Worm (Caenorhabditis elegans) whole organism, young adult: ENCODE results near the gene his-59.
"Not testable (repeated sequence)": the region's sequence is repeated elsewhere in the genome, so short reads cannot be mapped to it uniquely, and the experiment has no call there.

Source experiments
- B0336.3 ChIP-seq: fragments of 200-800 bp; sonication (Bioruptor generic); IDR thresholded peaks from 2 replicates; pipeline ENCODE4 v1.3.6; 2022; ENCODE audit warnings: missing genetic modification characterization, missing compliant biosample characterization
- F49E8.2 ChIP-seq: sonication (generic microtip); optimal IDR thresholded peaks from 3 replicates; lab custom pipeline; 2017; ENCODE audit warnings: missing genetic modification characterization, mild to moderate bottlenecking, missing compliant biosample characterization, antibody characterized with exemption, moderate library complexity; ENCODE audit not compliant: insufficient read depth
- F52B5.7 ChIP-seq: sonication (generic microtip); optimal IDR thresholded peaks from 2 replicates; lab custom pipeline; 2016; ENCODE audit warnings: mild to moderate bottlenecking, missing genetic modification characterization, missing compliant biosample characterization
- F57C9.4 ChIP-seq: sonication (generic microtip); optimal IDR thresholded peaks from 2 replicates; lab custom pipeline; 2017; ENCODE audit warnings: mild to moderate bottlenecking, missing genetic modification characterization, missing compliant biosample characterization
- Y53G8AR.9 ChIP-seq: fragments of 200-800 bp; sonication (Bioruptor generic); conservative IDR thresholded peaks from 2 replicates; pipeline ENCODE4 v1.3.6; 2022; ENCODE audit warnings: missing genetic modification reagents, missing genetic modification characterization, missing compliant biosample characterization
- Y56A3A.18 ChIP-seq: fragments of 200-800 bp; sonication (Bioruptor generic); IDR thresholded peaks from 2 replicates; pipeline ENCODE4 v1.3.6; 2022; ENCODE audit warnings: missing genetic modification reagents, missing genetic modification characterization, missing compliant biosample characterization
- Y79H2A.3 ChIP-seq: fragments of 200-800 bp; sonication (Bioruptor generic); conservative IDR thresholded peaks from 2 replicates; pipeline ENCODE4 v1.3.6; 2022; ENCODE audit warnings: missing genetic modification reagents, missing genetic modification characterization, missing compliant biosample characterization
- Y95B8A.8 ChIP-seq: fragments of 200-800 bp; sonication (Bioruptor generic); IDR thresholded peaks from 2 replicates; pipeline ENCODE4 v1.3.6; 2022; ENCODE audit warnings: missing genetic modification reagents, missing genetic modification characterization, missing compliant biosample characterization
- ama-1 ChIP-seq, 3 experiments: fragments of 150-350 bp in 1 of 3; sonication (generic microtip) in 2 of 3; optimal IDR thresholded peaks; 2 replicates each; lab custom pipeline; 2014 to 2018; ENCODE audit warnings: missing biosample characterization in 2 of 3, missing genetic modification characterization in 2 of 3, missing genetic modification reagents in 2 of 3
- bed-1 ChIP-seq: fragments of 200-800 bp; sonication (Bioruptor generic); IDR thresholded peaks from 2 replicates; pipeline ENCODE4 v1.3.6; 2022; ENCODE audit warnings: missing genetic modification reagents, missing genetic modification characterization, missing compliant biosample characterization
- cebp-1 ChIP-seq, 2 experiments: fragments of 200-800 bp in 1 of 2; sonication (Bioruptor generic) in 1 of 2; sonication (generic microtip) in 1 of 2; IDR thresholded peaks in 1 of 2; optimal IDR thresholded peaks in 1 of 2; 2 replicates each; pipeline versions ENCODE4 v1.3.6 to Lab custom; 2017 to 2022; ENCODE audit warnings: missing compliant biosample characterization in 2 of 2, missing genetic modification characterization in 2 of 2, mild to moderate bottlenecking in 1 of 2, missing genetic modification reagents in 1 of 2, moderate library complexity in 1 of 2
- ceh-100 ChIP-seq: fragments of 200-800 bp; sonication (Bioruptor generic); IDR thresholded peaks from 2 replicates; pipeline ENCODE4 v1.3.6; 2022; ENCODE audit warnings: missing genetic modification reagents, missing genetic modification characterization, missing compliant biosample characterization
- ceh-40 ChIP-seq: fragments of 200-800 bp; sonication (Bioruptor generic); IDR thresholded peaks from 2 replicates; pipeline ENCODE4 v1.3.6; 2022; ENCODE audit warnings: missing genetic modification characterization, missing compliant biosample characterization
- die-1 ChIP-seq: sonication (generic microtip); optimal IDR thresholded peaks from 2 replicates; lab custom pipeline; 2016; ENCODE audit warnings: missing genotype, mild to moderate bottlenecking, missing genetic modification characterization, missing compliant biosample characterization
- egl-44 ChIP-seq: fragments of 200-800 bp; sonication (Bioruptor generic); IDR thresholded peaks from 2 replicates; pipeline ENCODE4 v1.3.6; 2022; ENCODE audit warnings: missing genetic modification reagents, missing genetic modification characterization, missing compliant biosample characterization
- egrh-3 ChIP-seq: fragments of 200-800 bp; sonication (Bioruptor generic); IDR thresholded peaks from 2 replicates; pipeline ENCODE4 v1.3.6; 2022; ENCODE audit warnings: missing genetic modification reagents, missing genetic modification characterization, missing compliant biosample characterization
- ekl-4 ChIP-seq: fragments of 200-800 bp; sonication (Bioruptor generic); IDR thresholded peaks from 2 replicates; pipeline ENCODE4 v1.3.6; 2022; ENCODE audit warnings: missing genetic modification reagents, missing genetic modification characterization, missing compliant biosample characterization
- ets-4 ChIP-seq: fragments of 200-800 bp; sonication (Bioruptor generic); optimal IDR thresholded peaks from 2 replicates; lab custom pipeline; 2018; ENCODE audit warnings: mild to moderate bottlenecking, missing genetic modification characterization, missing compliant biosample characterization
- hlh-26 ChIP-seq: fragments of 200-800 bp; sonication (Bioruptor generic); conservative IDR thresholded peaks from 2 replicates; pipeline ENCODE4 v1.3.6; 2022; ENCODE audit warnings: missing genetic modification reagents, missing genetic modification characterization, missing compliant biosample characterization
- hmg-1.2 ChIP-seq: fragments of 200-800 bp; sonication (Bioruptor generic); IDR thresholded peaks from 2 replicates; pipeline ENCODE4 v1.3.6; 2022; ENCODE audit warnings: missing genetic modification reagents, missing genetic modification characterization, missing compliant biosample characterization
- hrde-1 ChIP-seq: sonication (generic microtip); optimal IDR thresholded peaks from 2 replicates; lab custom pipeline; 2016; ENCODE audit warnings: missing genetic modification characterization, mild to moderate bottlenecking, missing compliant biosample characterization, moderate library complexity, missing genotype, missing genetic modification reagents, borderline replicate concordance
- let-526 ChIP-seq: fragments of 200-800 bp; sonication (Bioruptor generic); IDR thresholded peaks from 2 replicates; pipeline ENCODE4 v1.3.6; 2022; ENCODE audit warnings: missing genetic modification reagents, missing genetic modification characterization, missing compliant biosample characterization
- let-607 ChIP-seq, 2 experiments: fragments of 200-800 bp in 1 of 2; sonication (Bioruptor generic) in 1 of 2; sonication (generic microtip) in 1 of 2; optimal IDR thresholded peaks; 2 replicates each; lab custom pipeline; 2016 to 2018; ENCODE audit warnings: mild to moderate bottlenecking in 2 of 2, missing compliant biosample characterization in 2 of 2, missing genetic modification characterization in 2 of 2, moderate library complexity in 2 of 2, missing genotype in 1 of 2
- lin-26 ChIP-seq: fragments of 200-800 bp; sonication (Bioruptor generic); IDR thresholded peaks from 2 replicates; pipeline ENCODE4 v1.3.6; 2022; ENCODE audit warnings: missing genetic modification reagents, missing genetic modification characterization, missing compliant biosample characterization
- lin-54 ChIP-seq: fragments of 200-800 bp; sonication (Bioruptor generic); optimal IDR thresholded peaks from 2 replicates; lab custom pipeline; 2018; ENCODE audit warnings: mild to moderate bottlenecking, missing genetic modification characterization, missing compliant biosample characterization
- lsl-1 ChIP-seq: fragments of 200-800 bp; sonication (Bioruptor generic); optimal IDR thresholded peaks from 2 replicates; lab custom pipeline; 2018; ENCODE audit warnings: mild to moderate bottlenecking, missing genetic modification characterization, moderate library complexity, missing compliant biosample characterization
- madf-10 ChIP-seq: sonication (generic microtip); optimal IDR thresholded peaks from 2 replicates; lab custom pipeline; 2016; ENCODE audit warnings: mild to moderate bottlenecking, missing genetic modification characterization, missing compliant biosample characterization
- pbrm-1 ChIP-seq: fragments of 200-800 bp; sonication (Bioruptor generic); IDR thresholded peaks from 2 replicates; pipeline ENCODE4 v1.3.6; 2022; ENCODE audit warnings: missing genetic modification reagents, missing genetic modification characterization, missing compliant biosample characterization
- rcor-1 ChIP-seq: fragments of 200-800 bp; sonication (Bioruptor generic); IDR thresholded peaks from 2 replicates; pipeline ENCODE4 v1.3.6; 2022; ENCODE audit warnings: missing genetic modification reagents, missing genetic modification characterization, missing compliant biosample characterization
- rec-8 ChIP-seq, 2 experiments: sonication (generic microtip); optimal IDR thresholded peaks; 2 replicates each; lab custom pipeline; 2016; ENCODE audit warnings: mild to moderate bottlenecking in 2 of 2, missing genetic modification characterization in 2 of 2, missing genetic modification reagents in 2 of 2, missing genotype in 2 of 2, missing biosample characterization in 1 of 2, missing compliant biosample characterization in 1 of 2, moderate library complexity in 1 of 2
- sea-2 ChIP-seq: fragments of 200-800 bp; sonication (Bioruptor generic); IDR thresholded peaks from 2 replicates; pipeline ENCODE4 v1.3.6; 2022; ENCODE audit warnings: missing genetic modification characterization, missing compliant biosample characterization
- snpc-1.1 ChIP-seq: sonication (generic microtip); optimal IDR thresholded peaks from 2 replicates; lab custom pipeline; 2017; ENCODE audit warnings: missing genetic modification characterization, mild to moderate bottlenecking, missing compliant biosample characterization, antibody characterized with exemption, moderate library complexity, missing genotype, missing genetic modification reagents; ENCODE audit not compliant: insufficient read depth
- snpc-1.3 ChIP-seq: sonication (generic microtip); optimal IDR thresholded peaks from 2 replicates; lab custom pipeline; 2017; ENCODE audit warnings: missing genetic modification characterization, mild to moderate bottlenecking, missing compliant biosample characterization, antibody characterized with exemption, moderate library complexity, missing genotype, missing genetic modification reagents; ENCODE audit not compliant: insufficient read depth
- snpc-3.4 ChIP-seq: sonication (generic microtip); optimal IDR thresholded peaks from 2 replicates; lab custom pipeline; 2017; ENCODE audit warnings: missing genetic modification characterization, mild to moderate bottlenecking, missing compliant biosample characterization, antibody characterized with exemption, moderate library complexity, missing genotype, missing genetic modification reagents
- snpc-4 ChIP-seq, 5 experiments: fragments of 150-350 bp in 1 of 5; sonication (generic microtip) in 4 of 5; optimal IDR thresholded peaks; 2 replicates each; lab custom pipeline; 2014 to 2018; ENCODE audit warnings: missing genetic modification characterization in 5 of 5, missing biosample characterization in 3 of 5, antibody characterized with exemption in 2 of 5, mild to moderate bottlenecking in 2 of 5, missing compliant biosample characterization in 2 of 5, missing genotype in 2 of 5, moderate library complexity in 2 of 5, missing genetic modification reagents in 1 of 5
- tbp1 ChIP-seq: fragments of 200-800 bp; sonication (Bioruptor generic); optimal IDR thresholded peaks from 2 replicates; lab custom pipeline; 2018; ENCODE audit warnings: mild to moderate bottlenecking, missing genetic modification characterization, missing compliant biosample characterization
- unc-130 ChIP-seq: sonication (generic microtip); optimal IDR thresholded peaks from 2 replicates; lab custom pipeline; 2016; ENCODE audit warnings: missing genetic modification reagents, missing genetic modification characterization, missing compliant biosample characterization
- ztf-3 ChIP-seq: fragments of 200-800 bp; sonication (Bioruptor generic); optimal IDR thresholded peaks from 2 replicates; lab custom pipeline; 2018; ENCODE audit warnings: mild to moderate bottlenecking, missing genetic modification characterization, missing compliant biosample characterization

his-59 gene

DNA sequence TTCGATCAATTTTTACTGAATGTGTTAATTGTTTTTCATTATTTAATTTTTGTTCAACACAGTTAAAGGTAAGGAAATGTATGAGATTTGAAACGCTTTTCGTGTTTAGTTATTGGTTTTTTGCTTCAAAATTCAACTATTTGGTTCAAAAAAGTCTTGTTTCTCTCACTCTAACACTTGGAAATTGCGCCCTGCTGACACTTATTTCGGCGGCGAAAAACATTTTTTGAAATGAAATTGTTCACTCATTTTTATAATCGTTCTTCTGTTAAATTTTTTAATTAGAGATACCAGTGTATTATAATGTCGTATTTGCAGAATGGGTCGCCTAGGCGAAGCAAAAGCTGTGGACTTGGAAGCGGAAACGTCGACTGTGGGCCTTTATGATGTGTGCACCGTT lies 9.9 kb upstream of the his-59 start, which contains the start of gene rod-1:
rod-1 (plus strand) TSS at position 319 of the 400 bp plus-strand sequence.
- TF ChIP-seq hmg-1.2 (GFP tag; lab: Robert Waterston, UW) = 0 out of 2 replicates have a peak, but pooled peaks have one; percentile 8
- TF ChIP-seq pbrm-1 (GFP tag; lab: Robert Waterston, UW) = peak; percentile 41; the same call in 1 of the 2 replicates
- TF ChIP-seq madf-10 (tag; lab: Kevin White, UChicago) = no peak

DNA sequence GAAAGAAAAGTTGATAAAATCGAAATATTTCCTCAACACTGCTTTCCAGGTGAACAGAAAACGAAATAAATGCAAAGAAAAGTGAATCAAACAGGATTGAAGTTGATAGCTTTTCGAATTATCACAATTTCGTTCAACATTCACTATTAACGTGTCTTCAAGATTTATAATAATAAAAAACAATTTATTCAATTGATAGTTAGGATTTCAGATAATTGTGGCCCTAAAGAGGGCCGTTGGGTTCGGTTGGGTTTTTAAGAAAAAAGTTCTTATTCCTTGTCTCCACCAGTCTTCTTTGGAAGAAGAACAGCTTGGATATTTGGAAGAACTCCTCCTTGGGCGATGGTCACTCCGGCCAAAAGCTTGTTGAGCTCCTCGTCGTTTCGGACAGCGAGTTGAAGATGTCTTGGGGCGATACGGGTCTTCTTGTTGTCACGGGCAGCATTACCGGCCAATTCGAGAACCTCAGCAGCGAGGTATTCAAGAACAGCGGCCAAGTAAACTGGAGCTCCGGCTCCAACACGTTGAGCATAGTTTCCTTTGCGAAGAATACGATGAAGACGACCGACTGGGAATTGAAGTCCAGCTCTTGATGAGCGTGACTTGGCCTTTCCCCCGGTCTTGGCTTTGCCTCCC lies 2.4 kb upstream of the his-59 start:
- peak; percentile 87 for TF ChIP-seq lin-26 (GFP tag; lab: Robert Waterston, UW)
- TF ChIP-seq hrde-1 = peak; percentile 92
- TF ChIP-seq sea-2 (GFP tag; lab: Robert Waterston, UW) = 0 out of 2 replicates have a peak, but pooled peaks have one; percentile 69
- peak; percentile 40; the same call in 1 of the 2 replicates for TF ChIP-seq egrh-3 (GFP tag; lab: Robert Waterston, UW)
- TF ChIP-seq cebp-1 (GFP tag; IDR thresholded peaks at IDR 0.05; lab: Robert Waterston, UW); snpc-4 (GFP tag; optimal IDR thresholded peaks at IDR 0.05; lab: Kevin White, UChicago); ama-1 (optimal IDR thresholded peaks at IDR 0.05; lab: Kevin White, UChicago): not testable (repeated sequence)
- TF ChIP-seq cebp-1 (tag; optimal IDR thresholded peaks at IDR 0.05; lab: Kevin White, UChicago) = peak; percentile 5
- TF ChIP-seq snpc-1.3 (tag; lab: Kevin White, UChicago) = peak; percentile 2
- TF ChIP-seq ekl-4 (GFP tag; lab: Robert Waterston, UW) = peak; percentile 37; the same call in 1 of the 2 replicates
- peak; percentile 47 for TF ChIP-seq lin-54 (GFP tag; lab: Kevin White, UChicago)
- TF ChIP-seq lsl-1 (GFP tag; lab: Kevin White, UChicago) = peak; percentile 31
- TF ChIP-seq Y79H2A.3 (GFP tag; lab: Robert Waterston, UW) = peak; percentile 49; the same call in 1 of the 2 replicates
- TF ChIP-seq B0336.3 = 0 out of 2 replicates have a peak, but pooled peaks have one; percentile 34
- peak; percentile 49 for TF ChIP-seq snpc-3.4
- peak in 1 of 4 experiments; percentile 43 for TF ChIP-seq snpc-4 (tag; optimal IDR thresholded peaks at IDR 0.05; lab: Kevin White, UChicago)
- TF ChIP-seq ama-1 (GFP tag; optimal IDR thresholded peaks at IDR 0.05; lab: Kevin White, UChicago) = peak; percentile 32 to 33
- TF ChIP-seq Y95B8A.8 (GFP tag; lab: Robert Waterston, UW) = peak; percentile 51; the same call in 1 of the 2 replicates
- peak; percentile 53; the same call in 1 of the 2 replicates for TF ChIP-seq egl-44 (GFP tag; lab: Robert Waterston, UW)
- peak in 1 of 2 experiments; percentile 38 for TF ChIP-seq rec-8 (tag; optimal IDR thresholded peaks at IDR 0.05; lab: Kevin White, UChicago)
- 0 out of 2 replicates have a peak, but pooled peaks have one; percentile 3 for TF ChIP-seq ceh-40
- peak; percentile 25; the same call in 1 of the 2 replicates for TF ChIP-seq rcor-1 (GFP tag; lab: Robert Waterston, UW)
- peak; percentile 49 for TF ChIP-seq F49E8.2 (tag; lab: Kevin White, UChicago)
- TF ChIP-seq, all 124 proteins: peak for 20; not testable (repeated sequence) for 104

DNA sequence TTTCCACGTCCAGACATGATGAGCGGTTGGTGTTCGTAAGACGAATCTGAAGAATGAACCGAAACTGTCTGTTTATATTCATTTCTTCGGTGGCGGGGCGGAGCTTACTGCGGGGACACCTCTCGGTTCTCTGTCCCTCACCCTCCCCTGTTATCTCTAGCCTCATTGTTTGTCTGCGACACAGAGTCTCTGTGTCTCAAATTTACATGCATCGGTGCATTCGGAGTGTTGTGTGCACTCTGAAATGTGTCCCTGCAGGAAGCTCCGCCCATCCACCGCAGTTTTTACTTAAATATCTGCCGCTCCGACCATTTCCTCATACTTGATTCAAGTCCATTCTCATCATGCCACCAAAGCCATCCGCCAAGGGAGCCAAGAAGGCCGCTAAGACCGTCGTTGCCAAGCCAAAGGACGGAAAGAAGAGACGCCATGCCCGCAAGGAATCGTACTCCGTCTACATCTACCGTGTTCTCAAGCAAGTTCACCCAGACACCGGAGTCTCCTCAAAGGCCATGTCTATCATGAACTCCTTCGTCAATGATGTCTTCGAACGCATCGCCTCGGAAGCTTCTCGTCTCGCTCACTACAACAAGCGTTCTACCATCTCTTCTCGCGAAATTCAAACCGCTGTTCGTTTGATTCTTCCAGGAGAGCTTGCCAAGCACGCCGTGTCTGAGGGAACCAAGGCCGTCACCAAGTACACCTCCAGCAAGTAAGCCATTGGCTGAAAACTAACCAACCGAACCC lies 1.7 kb upstream of the his-59 start, which contains the start of the genes his-61 and his-62:
his-61 (minus strand) TSS at position 17 of the 747 bp plus-strand sequence.
his-62 (plus strand) TSS at position 345 of the 747 bp plus-strand sequence.
- TF ChIP-seq unc-130 (GFP tag; lab: Kevin White, UChicago) (no peak), B0336.3 (peak; percentile 46; the same call in 1 of the 2 replicates), bed-1 (GFP tag; lab: Robert Waterston, UW) (no peak), ztf-3 (GFP tag; lab: Kevin White, UChicago) (no peak), die-1 (no peak), snpc-1.1 (no peak), tbp1 (GFP tag; lab: Kevin White, UChicago) (peak; percentile 71), ceh-40 (no peak), let-526 (GFP tag; lab: Robert Waterston, UW) (no peak), ceh-100 (GFP tag; lab: Robert Waterston, UW) (peak; percentile 53), hlh-26 (GFP tag; lab: Robert Waterston, UW) (no peak), ama-1 (optimal IDR thresholded peaks at IDR 0.05; lab: Kevin White, UChicago) (no peak), ama-1 (GFP tag; optimal IDR thresholded peaks at IDR 0.05; lab: Kevin White, UChicago) (no peak), Y53G8AR.9 (GFP tag; lab: Robert Waterston, UW) (peak; percentile 56), let-607 (tag; optimal IDR thresholded peaks at IDR 0.05; lab: Kevin White, UChicago) (no peak), F52B5.7 (no peak), Y56A3A.18 (no peak), ets-4 (GFP tag; lab: Kevin White, UChicago) (no peak), lin-54 (GFP tag; lab: Kevin White, UChicago) (no peak), F57C9.4 (tag; lab: Kevin White, UChicago) (no peak)
